Worm (Caenorhabditis elegans): ENCODE data around the gene gmap-3.

DNA sequence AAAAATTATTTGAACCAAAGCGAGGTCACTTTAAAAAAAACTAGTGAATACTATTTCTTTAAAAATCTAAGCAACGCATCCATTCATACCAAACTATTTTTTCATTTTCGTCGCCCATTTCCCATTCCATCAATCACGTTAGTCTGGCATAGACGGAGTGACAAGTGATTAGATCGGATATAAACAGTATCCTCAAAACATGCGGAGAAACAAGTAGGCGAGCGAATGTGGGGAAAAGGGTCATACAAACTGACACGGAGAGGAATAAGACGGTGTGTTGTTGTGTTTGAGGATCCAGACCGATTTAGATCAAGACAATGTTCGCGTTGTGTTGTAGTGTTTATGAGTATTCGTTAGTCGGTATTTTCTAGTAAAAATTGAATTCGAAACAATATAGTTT is 28.3 kb downstream of the gmap-3 start:
- TF ChIP-seq F13H6.1 (tag; optimal IDR thresholded peaks at IDR 0.05) = no peak
- TF ChIP-seq snpc-4 (tag; optimal IDR thresholded peaks at IDR 0.05) = no peak
- no peak for TF ChIP-seq lsy-2 (tag; optimal IDR thresholded peaks at IDR 0.05)
- TF ChIP-seq mdl-1 (tag; optimal IDR thresholded peaks at IDR 0.05) = no peak
- TF ChIP-seq nhr-10 (tag; optimal IDR thresholded peaks at IDR 0.05) = no peak
- no peak for TF ChIP-seq ztf-11 (tag; optimal IDR thresholded peaks at IDR 0.05)
- no peak for TF ChIP-seq sem-4 (tag; optimal IDR thresholded peaks at IDR 0.05)

All from whole organism, L2 larva.